Fruit fly (Drosophila melanogaster) whole organism, embryonic: ENCODE data around the gene Chchd3.

Experiments
- Abd-B ChIP-seq: fragments of 200-800 bp; sonication (Bioruptor generic); optimal IDR thresholded peaks from 2 replicates; lab custom pipeline; 2018; ENCODE audit warnings: missing biosample characterization, mild to moderate bottlenecking, missing genetic modification characterization, moderate library complexity
- Atf3 ChIP-seq: fragments of 200-800 bp; sonication (Bioruptor generic); optimal IDR thresholded peaks from 3 replicates; lab custom pipeline; 2016; ENCODE audit warnings: missing biosample characterization, missing genetic modification characterization
- B-H1 ChIP-seq: fragments of 200-800 bp; sonication (Bioruptor generic); IDR thresholded peaks from 3 replicates; pipeline ENCODE4 v1.3.6; 2022; ENCODE audit warnings: missing biosample characterization, missing genetic modification characterization
- CG12299 ChIP-seq: fragments of 200-800 bp; sonication (Bioruptor generic); optimal IDR thresholded peaks from 2 replicates; lab custom pipeline; 2018; ENCODE audit warnings: missing biosample characterization, mild to moderate bottlenecking, missing genetic modification characterization
- CG12391 ChIP-seq: fragments of 200-800 bp; sonication (Bioruptor generic); optimal IDR thresholded peaks from 3 replicates; lab custom pipeline; 2018; ENCODE audit warnings: missing biosample characterization, mild to moderate bottlenecking, missing genetic modification characterization, moderate library complexity
- CG12659 ChIP-seq: fragments of 200-800 bp; sonication (Bioruptor generic); optimal IDR thresholded peaks from 3 replicates; lab custom pipeline; 2017; ENCODE audit warnings: mild to moderate bottlenecking, missing biosample characterization, missing genetic modification reagents, missing genetic modification characterization
- CG13424 ChIP-seq: fragments of 200-800 bp; sonication (Bioruptor generic); optimal IDR thresholded peaks from 2 replicates; lab custom pipeline; 2019; ENCODE audit warnings: missing biosample characterization, mild to moderate bottlenecking, missing genetic modification characterization, moderate library complexity
- CG13624 ChIP-seq: fragments of 200-800 bp; sonication (Bioruptor generic); optimal IDR thresholded peaks from 2 replicates; lab custom pipeline; 2016; ENCODE audit warnings: missing biosample characterization, missing genetic modification characterization
- CG13894 ChIP-seq: fragments of 200-800 bp; sonication (Bioruptor generic); optimal IDR thresholded peaks from 3 replicates; lab custom pipeline; 2018; ENCODE audit warnings: missing biosample characterization, mild to moderate bottlenecking, missing genetic modification characterization, moderate library complexity
- CG18599 ChIP-seq: fragments of 200-800 bp; sonication (Bioruptor generic); optimal IDR thresholded peaks from 3 replicates; lab custom pipeline; 2017; ENCODE audit warnings: missing biosample characterization, missing genetic modification characterization, mild to moderate bottlenecking, moderate library complexity, missing genetic modification reagents
- CG3163 ChIP-seq: fragments of 200-800 bp; sonication (Bioruptor generic); optimal IDR thresholded peaks from 3 replicates; lab custom pipeline; 2016; ENCODE audit warnings: missing biosample characterization, missing genetic modification characterization
- CG32767 ChIP-seq: fragments of 200-800 bp; sonication (Bioruptor generic); IDR thresholded peaks from 2 replicates; pipeline ENCODE4 v1.3.6; 2022; ENCODE audit warnings: missing biosample characterization, missing genetic modification characterization
- CG3281 ChIP-seq: fragments of 200-800 bp; sonication (Bioruptor generic); optimal IDR thresholded peaks from 3 replicates; lab custom pipeline; 2017; ENCODE audit warnings: missing biosample characterization, mild to moderate bottlenecking, missing genetic modification characterization
- CG3847 ChIP-seq: fragments of 200-800 bp; sonication (Bioruptor generic); IDR thresholded peaks from 2 replicates; pipeline ENCODE4 v1.3.6; 2022; ENCODE audit warnings: missing biosample characterization, missing genetic modification characterization
- CG42726 ChIP-seq: fragments of 200-800 bp; sonication (Bioruptor generic); IDR thresholded peaks from 2 replicates; pipeline ENCODE4 v1.3.6; 2022; ENCODE audit warnings: missing biosample characterization, missing genetic modification characterization; ENCODE audit not compliant: partially characterized antibody
- CG43689 ChIP-seq: fragments of 200-800 bp; sonication (Bioruptor generic); IDR thresholded peaks from 2 replicates; pipeline ENCODE4 v1.3.6; 2022; ENCODE audit warnings: missing biosample characterization, missing genetic modification characterization
- CG4730 ChIP-seq: fragments of 200-800 bp; sonication (Bioruptor generic); IDR thresholded peaks from 2 replicates; pipeline ENCODE4 v1.3.6; 2022; ENCODE audit warnings: missing biosample characterization, missing genetic modification characterization
- CG4854 ChIP-seq: fragments of 200-800 bp; sonication (Bioruptor generic); optimal IDR thresholded peaks from 2 replicates; lab custom pipeline; 2016; ENCODE audit warnings: missing biosample characterization, missing genetic modification characterization, inconsistent platforms
- CG6765 ChIP-seq: fragments of 200-800 bp; sonication (Bioruptor generic); optimal IDR thresholded peaks from 3 replicates; lab custom pipeline; 2017; ENCODE audit warnings: missing biosample characterization, mild to moderate bottlenecking, missing genetic modification characterization
- CG6791 ChIP-seq: fragments of 200-800 bp; sonication (Bioruptor generic); IDR thresholded peaks from 3 replicates; pipeline ENCODE4 v1.3.6; 2022; ENCODE audit warnings: missing biosample characterization, missing genetic modification characterization; ENCODE audit not compliant: partially characterized antibody
- CG7357 ChIP-seq: fragments of 200-800 bp; sonication (Bioruptor generic); IDR thresholded peaks from 3 replicates; pipeline ENCODE4 v1.3.6; 2022; ENCODE audit warnings: missing biosample characterization, missing genetic modification characterization
- D ChIP-seq, 2 experiments: fragments of 200-800 bp in 1 of 2; fragments of >200 bp in 1 of 2; sonication (Bioruptor generic) in 1 of 2; optimal IDR thresholded peaks; 2 replicates in 1 of 2; 3 replicates in 1 of 2; lab custom pipeline; 2017; ENCODE audit warnings: mild to moderate bottlenecking in 1 of 2, missing biosample characterization in 1 of 2, missing genetic modification characterization in 1 of 2, missing genetic modification reagents in 1 of 2
- D19B ChIP-seq: fragments of 200-800 bp; sonication (Bioruptor generic); optimal IDR thresholded peaks from 2 replicates; lab custom pipeline; 2017; ENCODE audit warnings: missing biosample characterization, mild to moderate bottlenecking, missing genetic modification characterization
- Deaf1 ChIP-seq: fragments of 200-800 bp; optimal IDR thresholded peaks from 3 replicates; lab custom pipeline; 2019; ENCODE audit warnings: missing biosample characterization, mild to moderate bottlenecking, missing genetic modification characterization, moderate library complexity
- E2f2 ChIP-seq: fragments of 200-800 bp; sonication (Bioruptor generic); IDR thresholded peaks from 2 replicates; pipeline ENCODE4 v1.3.6; 2022; ENCODE audit warnings: missing biosample characterization, missing genetic modification characterization
- Fer2 ChIP-seq: fragments of 200-800 bp; sonication (Bioruptor generic); optimal IDR thresholded peaks from 2 replicates; lab custom pipeline; 2018; ENCODE audit warnings: missing biosample characterization, mild to moderate bottlenecking, missing genetic modification characterization, moderate library complexity
- Hey ChIP-seq: fragments of 200-800 bp; sonication (Bioruptor generic); optimal IDR thresholded peaks from 3 replicates; lab custom pipeline; 2018; ENCODE audit warnings: missing biosample characterization, mild to moderate bottlenecking, missing genetic modification characterization
- HmgD ChIP-seq: fragments of 200-800 bp; sonication (Bioruptor generic); optimal IDR thresholded peaks from 3 replicates; lab custom pipeline; 2016; ENCODE audit warnings: missing biosample characterization, missing genetic modification characterization
- Mad ChIP-seq: fragments of 200-800 bp; sonication (Bioruptor generic); optimal IDR thresholded peaks from 2 replicates; lab custom pipeline; 2016; ENCODE audit warnings: missing biosample characterization, missing genetic modification characterization
- Med ChIP-seq: fragments of 200-800 bp; sonication (Bioruptor generic); peaks from one replicate; lab custom pipeline; 2016; ENCODE audit warnings: missing biosample characterization, missing genetic modification characterization, mild to moderate bottlenecking, inconsistent platforms, moderate library complexity
- NfI ChIP-seq: fragments of 200-800 bp; sonication (Bioruptor generic); optimal IDR thresholded peaks from 3 replicates; lab custom pipeline; 2018; ENCODE audit warnings: missing biosample characterization, mild to moderate bottlenecking, missing genetic modification characterization, moderate library complexity
- aop ChIP-seq: fragments of 200-800 bp; sonication (Bioruptor generic); IDR thresholded peaks from 2 replicates; pipeline ENCODE4 v1.3.6; 2022; ENCODE audit warnings: missing biosample characterization, missing genetic modification characterization
- da ChIP-seq: fragments of 200-800 bp; sonication (Bioruptor generic); optimal IDR thresholded peaks from 2 replicates; lab custom pipeline; 2016; ENCODE audit warnings: missing biosample characterization, missing genetic modification characterization
- danr ChIP-seq: fragments of 200-800 bp; sonication (Bioruptor generic); IDR thresholded peaks from 2 replicates; pipeline ENCODE4 v1.3.6; 2022; ENCODE audit warnings: missing biosample characterization, missing genetic modification characterization
- ftz-f1 ChIP-seq: fragments of 200-800 bp; sonication (Bioruptor generic); optimal IDR thresholded peaks from 2 replicates; lab custom pipeline; 2016; ENCODE audit warnings: missing biosample characterization, missing genetic modification characterization
- grau ChIP-seq: fragments of 200-800 bp; optimal IDR thresholded peaks from 3 replicates; lab custom pipeline; 2019; ENCODE audit warnings: missing biosample characterization, mild to moderate bottlenecking, missing genetic modification characterization, moderate library complexity
- nerfin-1 ChIP-seq: fragments of 200-800 bp; sonication (Bioruptor generic); optimal IDR thresholded peaks from 3 replicates; lab custom pipeline; 2019; ENCODE audit warnings: missing biosample characterization, mild to moderate bottlenecking, missing genetic modification characterization, moderate library complexity
- nmo ChIP-seq: fragments of 200-800 bp; sonication (Bioruptor generic); optimal IDR thresholded peaks from 2 replicates; lab custom pipeline; 2018; ENCODE audit warnings: missing biosample characterization, mild to moderate bottlenecking, missing genetic modification characterization, moderate library complexity
- rib ChIP-seq: fragments of 200-800 bp; sonication (Bioruptor generic); IDR thresholded peaks from 2 replicates; pipeline ENCODE4 v1.3.6; 2022; ENCODE audit warnings: missing biosample characterization, missing genetic modification characterization
- sd ChIP-seq: fragments of 200-800 bp; sonication (Bioruptor generic); optimal IDR thresholded peaks from 3 replicates; lab custom pipeline; 2018; ENCODE audit warnings: missing biosample characterization, mild to moderate bottlenecking, missing genetic modification characterization, moderate library complexity
- shn ChIP-seq: fragments of 200-800 bp; sonication (Bioruptor generic); optimal IDR thresholded peaks from 3 replicates; lab custom pipeline; 2016; ENCODE audit warnings: missing biosample characterization, missing genetic modification characterization
- stwl ChIP-seq: fragments of 200-800 bp; sonication (Bioruptor generic); optimal IDR thresholded peaks from 3 replicates; lab custom pipeline; 2018; ENCODE audit warnings: missing biosample characterization, mild to moderate bottlenecking, missing genetic modification characterization, moderate library complexity
- tio ChIP-seq: fragments of 200-800 bp; sonication (Bioruptor generic); optimal IDR thresholded peaks from 2 replicates; lab custom pipeline; 2017; ENCODE audit warnings: missing biosample characterization, missing genetic modification characterization, inconsistent platforms
- toy ChIP-seq: fragments of 200-800 bp; sonication (Bioruptor generic); IDR thresholded peaks from 2 replicates; pipeline ENCODE4 v1.3.6; 2022; ENCODE audit warnings: missing biosample characterization, missing genetic modification characterization
- tup ChIP-seq: fragments of 200-800 bp; sonication (Bioruptor generic); optimal IDR thresholded peaks from 2 replicates; lab custom pipeline; 2016; ENCODE audit warnings: missing biosample characterization, mild to moderate bottlenecking, missing genetic modification characterization, moderate library complexity
- unpg ChIP-seq: fragments of 200-800 bp; sonication (Bioruptor generic); optimal IDR thresholded peaks from 3 replicates; lab custom pipeline; 2018; ENCODE audit warnings: missing biosample characterization, mild to moderate bottlenecking, missing genetic modification characterization, moderate library complexity

Gene Chchd3

dm6 chr3R:31053784-31054221, at the start of gene Chchd3 (continued):
- TF ChIP-seq Abd-B = no peak
- peak; percentile 25 for TF ChIP-seq CG13424 (tag; lab: Kevin White, UChicago)
- peak; percentile 80 for TF ChIP-seq Med (GFP tag; lab: Kevin White, UChicago)
- peak; percentile 3 for TF ChIP-seq shn (GFP tag; lab: Kevin White, UChicago)
- no peak for TF ChIP-seq Atf3 (GFP tag; lab: Kevin White, UChicago)
- no peak for TF ChIP-seq CG7357
- no peak for TF ChIP-seq CG4854 (GFP tag; lab: Kevin White, UChicago)
- no peak for TF ChIP-seq CG3281 (GFP tag; lab: Kevin White, UChicago)
- TF ChIP-seq CG6791 = peak; percentile 44; the same call in 2 of the 3 replicates
- TF ChIP-seq Hey (tag; lab: Kevin White, UChicago) = no peak
- TF ChIP-seq CG13894 (tag; lab: Kevin White, UChicago) = peak; percentile 46
- TF ChIP-seq aop (GFP tag; lab: Robert Waterston, UW) = no peak
- TF ChIP-seq CG13624 (GFP tag; lab: Kevin White, UChicago) = peak; percentile 5
- no peak for TF ChIP-seq tio (GFP tag; lab: Kevin White, UChicago)
- no peak for TF ChIP-seq sd (tag; lab: Kevin White, UChicago)
- no peak for TF ChIP-seq grau
- peak; percentile 87 for TF ChIP-seq stwl (tag; lab: Kevin White, UChicago)
- TF ChIP-seq CG4730 (GFP tag; lab: Robert Waterston, UW) = no peak
- no peak for TF ChIP-seq NfI
- TF ChIP-seq da = no peak
- peak; percentile 24 for TF ChIP-seq CG12391 (tag; lab: Kevin White, UChicago)
- no peak for TF ChIP-seq CG6765 (GFP tag; lab: Kevin White, UChicago)
- no peak for TF ChIP-seq D19B (GFP tag; lab: Kevin White, UChicago)
- TF ChIP-seq rib (GFP tag; lab: Robert Waterston, UW) = no peak
- no peak for TF ChIP-seq unpg (GFP tag; lab: Kevin White, UChicago)
- no peak for TF ChIP-seq Mad (GFP tag; lab: Kevin White, UChicago)
- no peak for TF ChIP-seq CG43689 (GFP tag; lab: Robert Waterston, UW)
- no peak for TF ChIP-seq toy (GFP tag; lab: Robert Waterston, UW)
- TF ChIP-seq danr (GFP tag; lab: Robert Waterston, UW) = no peak
- no peak for TF ChIP-seq CG18599 (GFP tag; lab: Kevin White, UChicago)
- peak; percentile 80 for TF ChIP-seq ftz-f1 (GFP tag; lab: Kevin White, UChicago)
- TF ChIP-seq nmo (GFP tag; lab: Kevin White, UChicago) = peak; percentile 31
- no peak for TF ChIP-seq CG12299
- TF ChIP-seq E2f2 (GFP tag; lab: Robert Waterston, UW) = peak; percentile 83
- TF ChIP-seq CG3847 (GFP tag; lab: Robert Waterston, UW) = peak; percentile 68
- peak; percentile 58 for TF ChIP-seq CG12659 (GFP tag; lab: Kevin White, UChicago)
- TF ChIP-seq nerfin-1 (tag; lab: Kevin White, UChicago) = peak; percentile 30
- TF ChIP-seq tup (GFP tag; lab: Kevin White, UChicago) = no peak
- no peak for TF ChIP-seq Fer2
- TF ChIP-seq CG3163 = peak; percentile 8
- no peak for TF ChIP-seq Deaf1
- TF ChIP-seq CG42726 (GFP tag; lab: Robert Waterston, UW) = peak; percentile 43; the same call in 1 of the 2 replicates
- peak; percentile 33 for TF ChIP-seq HmgD (GFP tag; lab: Kevin White, UChicago)
- TF ChIP-seq D (optimal IDR thresholded peaks at IDR 0.05; lab: Kevin White, UChicago) = peak; percentile 62
- TF ChIP-seq D (GFP tag; optimal IDR thresholded peaks at IDR 0.05; lab: Kevin White, UChicago) = no peak
- TF ChIP-seq CG32767 (GFP tag; lab: Robert Waterston, UW) = no peak
- no peak for TF ChIP-seq B-H1 (GFP tag; lab: Robert Waterston, UW)
